Worm (Caenorhabditis elegans) whole organism, mixed stage, embryonic: ENCODE measurements around the gene T21B6.3.

ENCODE experiments used
- ces-1 ChIP-seq: fragments of 150-350 bp; optimal IDR thresholded peaks from 2 replicates; lab custom pipeline; 2014; ENCODE audit warnings: missing biosample characterization, missing genetic modification reagents, missing genetic modification characterization
- elt-1 ChIP-seq: sonication (generic microtip); optimal IDR thresholded peaks from 2 replicates; lab custom pipeline; 2017; ENCODE audit warnings: missing genetic modification characterization, mild to moderate bottlenecking, missing compliant biosample characterization, antibody characterized with exemption, moderate library complexity, borderline replicate concordance; ENCODE audit not compliant: insufficient read depth
- ham-2 ChIP-seq: fragments of 200-800 bp; sonication (Bioruptor generic); optimal IDR thresholded peaks from 2 replicates; lab custom pipeline; 2018; ENCODE audit warnings: mild to moderate bottlenecking, missing genetic modification characterization, missing compliant biosample characterization
- lin-32 ChIP-seq: fragments of 200-800 bp; sonication (Bioruptor generic); optimal IDR thresholded peaks from 2 replicates; lab custom pipeline; 2018; ENCODE audit warnings: mild to moderate bottlenecking, missing genetic modification characterization, missing compliant biosample characterization
- nhr-12 ChIP-seq: fragments of 150-350 bp; optimal IDR thresholded peaks from 2 replicates; lab custom pipeline; 2014; ENCODE audit warnings: missing biosample characterization, missing genetic modification characterization
- pha-4 ChIP-seq: fragments of 150-350 bp; optimal IDR thresholded peaks from 2 replicates; lab custom pipeline; 2018; ENCODE audit warnings: missing biosample characterization, missing genetic modification reagents, missing genetic modification characterization
- snpc-4 ChIP-seq: fragments of 150-350 bp; optimal IDR thresholded peaks from 2 replicates; lab custom pipeline; 2014; ENCODE audit warnings: missing biosample characterization, missing genetic modification characterization
- unc-120 ChIP-seq: sonication (generic microtip); optimal IDR thresholded peaks from 2 replicates; lab custom pipeline; 2017; ENCODE audit warnings: missing genetic modification characterization, missing compliant biosample characterization; ENCODE audit not compliant: poor library complexity, severe bottlenecking
- unc-39 ChIP-seq: fragments of 150-350 bp; optimal IDR thresholded peaks from 2 replicates; lab custom pipeline; 2014; ENCODE audit warnings: missing biosample characterization, missing genetic modification characterization
- ztf-11 ChIP-seq: fragments of 150-350 bp; optimal IDR thresholded peaks from 2 replicates; lab custom pipeline; 2014; ENCODE audit warnings: missing biosample characterization, missing genetic modification characterization

- TF ChIP-seq ztf-11 (no peak), unc-39 (no peak), nhr-12 (tag; lab: Kevin White, UChicago) (no peak), lin-32 (no peak), elt-1 (no peak), ham-2 (GFP tag; lab: Kevin White, UChicago) (no peak), unc-120 (tag; lab: Kevin White, UChicago) (no peak), pha-4 (tag; lab: Kevin White, UChicago) (no peak), snpc-4 (no peak), ces-1 (GFP tag; lab: Kevin White, UChicago) (no peak)
These were observed 38.0 kb downstream of the T21B6.3 start, which contains the start of gene F47B10.8 for ce11 chrX:10910716-10911115.
